Worm (Caenorhabditis elegans) whole organism, young adult: ENCODE measurements around the gene B0280.17.

Source experiments
- B0261.1 ChIP-seq: sonication (generic microtip); optimal IDR thresholded peaks from 2 replicates; lab custom pipeline; 2016; ENCODE audit warnings: mild to moderate bottlenecking, missing genetic modification characterization, moderate library complexity, missing compliant biosample characterization
- B0336.3 ChIP-seq: fragments of 200-800 bp; sonication (Bioruptor generic); IDR thresholded peaks from 2 replicates; pipeline ENCODE4 v1.3.6; 2022; ENCODE audit warnings: missing genetic modification characterization, missing compliant biosample characterization
- D2030.7 ChIP-seq: fragments of 200-800 bp; sonication (Bioruptor generic); IDR thresholded peaks from 2 replicates; pipeline ENCODE4 v1.3.6; 2022; ENCODE audit warnings: missing genetic modification reagents, missing genetic modification characterization, missing compliant biosample characterization
- F10E7.11 ChIP-seq: sonication (generic microtip); optimal IDR thresholded peaks from 2 replicates; lab custom pipeline; 2017; ENCODE audit warnings: mild to moderate bottlenecking, missing genetic modification characterization, moderate library complexity, missing compliant biosample characterization
- F22D6.2 ChIP-seq: sonication (generic microtip); optimal IDR thresholded peaks from 2 replicates; lab custom pipeline; 2016; ENCODE audit warnings: mild to moderate bottlenecking, missing genetic modification characterization, missing compliant biosample characterization
- F23B12.7 ChIP-seq: sonication (generic microtip); optimal IDR thresholded peaks from 2 replicates; lab custom pipeline; 2017; ENCODE audit warnings: missing genetic modification characterization, mild to moderate bottlenecking, missing compliant biosample characterization, antibody characterized with exemption, moderate library complexity; ENCODE audit not compliant: insufficient read depth
- F37B4.10 ChIP-seq: fragments of 200-800 bp; sonication (Bioruptor generic); IDR thresholded peaks from 2 replicates; pipeline ENCODE4 v1.3.6; 2022; ENCODE audit warnings: missing genetic modification characterization, missing compliant biosample characterization
- F49E8.2 ChIP-seq: sonication (generic microtip); optimal IDR thresholded peaks from 3 replicates; lab custom pipeline; 2017; ENCODE audit warnings: missing genetic modification characterization, mild to moderate bottlenecking, missing compliant biosample characterization, antibody characterized with exemption, moderate library complexity; ENCODE audit not compliant: insufficient read depth
- F52B5.7 ChIP-seq: sonication (generic microtip); optimal IDR thresholded peaks from 2 replicates; lab custom pipeline; 2016; ENCODE audit warnings: mild to moderate bottlenecking, missing genetic modification characterization, missing compliant biosample characterization
- Y53G8AR.9 ChIP-seq: fragments of 200-800 bp; sonication (Bioruptor generic); conservative IDR thresholded peaks from 2 replicates; pipeline ENCODE4 v1.3.6; 2022; ENCODE audit warnings: missing genetic modification reagents, missing genetic modification characterization, missing compliant biosample characterization
- Y67H2A.10 ChIP-seq: fragments of 200-800 bp; sonication (Bioruptor generic); conservative IDR thresholded peaks from 2 replicates; pipeline ENCODE4 v1.3.6; 2022; ENCODE audit warnings: missing genetic modification reagents, missing genetic modification characterization, missing compliant biosample characterization
- ama-1 ChIP-seq, 3 experiments: fragments of 150-350 bp in 1 of 3; sonication (generic microtip) in 2 of 3; optimal IDR thresholded peaks; 2 replicates each; lab custom pipeline; 2014 to 2018; ENCODE audit warnings: missing biosample characterization in 2 of 3, missing genetic modification characterization in 2 of 3, missing genetic modification reagents in 2 of 3
- atf-7 ChIP-seq: sonication (generic microtip); optimal IDR thresholded peaks from 2 replicates; lab custom pipeline; 2017; ENCODE audit warnings: mild to moderate bottlenecking, missing genetic modification characterization, missing compliant biosample characterization
- attf-6 ChIP-seq: fragments of 200-800 bp; sonication (Bioruptor generic); IDR thresholded peaks from 2 replicates; pipeline ENCODE4 v1.3.6; 2022; ENCODE audit warnings: missing genetic modification reagents, missing genetic modification characterization, missing compliant biosample characterization
- cebp-1 ChIP-seq, 2 experiments: fragments of 200-800 bp in 1 of 2; sonication (Bioruptor generic) in 1 of 2; sonication (generic microtip) in 1 of 2; IDR thresholded peaks in 1 of 2; optimal IDR thresholded peaks in 1 of 2; 2 replicates each; pipeline versions ENCODE4 v1.3.6 to Lab custom; 2017 to 2022; ENCODE audit warnings: missing compliant biosample characterization in 2 of 2, missing genetic modification characterization in 2 of 2, mild to moderate bottlenecking in 1 of 2, missing genetic modification reagents in 1 of 2, moderate library complexity in 1 of 2
- ceh-91 ChIP-seq: fragments of 200-800 bp; sonication (Bioruptor generic); IDR thresholded peaks from 2 replicates; pipeline ENCODE4 v1.3.6; 2022; ENCODE audit warnings: missing genetic modification reagents, missing genetic modification characterization, missing compliant biosample characterization
- chd-7 ChIP-seq: sonication (generic microtip); optimal IDR thresholded peaks from 2 replicates; lab custom pipeline; 2016; ENCODE audit warnings: mild to moderate bottlenecking, missing genetic modification characterization, moderate library complexity, missing compliant biosample characterization
- dox-1 ChIP-seq: fragments of 200-800 bp; sonication (Bioruptor generic); IDR thresholded peaks from 2 replicates; pipeline ENCODE4 v1.3.6; 2022; ENCODE audit warnings: missing genetic modification reagents, missing genetic modification characterization, missing compliant biosample characterization
- dpff-1 ChIP-seq: sonication (generic microtip); optimal IDR thresholded peaks from 2 replicates; lab custom pipeline; 2017; ENCODE audit warnings: mild to moderate bottlenecking, missing genetic modification characterization, missing compliant biosample characterization
- dpl-1 ChIP-seq: fragments of 150-350 bp; optimal IDR thresholded peaks from 2 replicates; lab custom pipeline; 2014; ENCODE audit warnings: missing biosample characterization, missing genetic modification reagents, missing genetic modification characterization
- egl-44 ChIP-seq: fragments of 200-800 bp; sonication (Bioruptor generic); IDR thresholded peaks from 2 replicates; pipeline ENCODE4 v1.3.6; 2022; ENCODE audit warnings: missing genetic modification reagents, missing genetic modification characterization, missing compliant biosample characterization
- ekl-4 ChIP-seq: fragments of 200-800 bp; sonication (Bioruptor generic); IDR thresholded peaks from 2 replicates; pipeline ENCODE4 v1.3.6; 2022; ENCODE audit warnings: missing genetic modification reagents, missing genetic modification characterization, missing compliant biosample characterization
- hmg-1.2 ChIP-seq: fragments of 200-800 bp; sonication (Bioruptor generic); IDR thresholded peaks from 2 replicates; pipeline ENCODE4 v1.3.6; 2022; ENCODE audit warnings: missing genetic modification reagents, missing genetic modification characterization, missing compliant biosample characterization
- hrde-1 ChIP-seq: sonication (generic microtip); optimal IDR thresholded peaks from 2 replicates; lab custom pipeline; 2016; ENCODE audit warnings: missing genetic modification characterization, mild to moderate bottlenecking, missing compliant biosample characterization, moderate library complexity, missing genotype, missing genetic modification reagents, borderline replicate concordance
- hsf-1 ChIP-seq: fragments of 200-800 bp; sonication (Bioruptor generic); IDR thresholded peaks from 2 replicates; pipeline ENCODE4 v1.3.6; 2022; ENCODE audit warnings: missing genetic modification reagents, missing genetic modification characterization, missing compliant biosample characterization
- let-607 ChIP-seq, 2 experiments: fragments of 200-800 bp in 1 of 2; sonication (Bioruptor generic) in 1 of 2; sonication (generic microtip) in 1 of 2; optimal IDR thresholded peaks; 2 replicates each; lab custom pipeline; 2016 to 2018; ENCODE audit warnings: mild to moderate bottlenecking in 2 of 2, missing compliant biosample characterization in 2 of 2, missing genetic modification characterization in 2 of 2, moderate library complexity in 2 of 2, missing genotype in 1 of 2
- lsl-1 ChIP-seq: fragments of 200-800 bp; sonication (Bioruptor generic); optimal IDR thresholded peaks from 2 replicates; lab custom pipeline; 2018; ENCODE audit warnings: mild to moderate bottlenecking, missing genetic modification characterization, moderate library complexity, missing compliant biosample characterization
- lsy-27 ChIP-seq: sonication (generic microtip); optimal IDR thresholded peaks from 2 replicates; lab custom pipeline; 2017; ENCODE audit warnings: missing genetic modification characterization, mild to moderate bottlenecking, missing compliant biosample characterization, antibody characterized with exemption, missing genotype, borderline replicate concordance; ENCODE audit not compliant: insufficient read depth
- madf-10 ChIP-seq: sonication (generic microtip); optimal IDR thresholded peaks from 2 replicates; lab custom pipeline; 2016; ENCODE audit warnings: mild to moderate bottlenecking, missing genetic modification characterization, missing compliant biosample characterization
- madf-3 ChIP-seq: fragments of 200-800 bp; sonication (Bioruptor generic); IDR thresholded peaks from 2 replicates; pipeline ENCODE4 v1.3.6; 2022; ENCODE audit warnings: missing genetic modification reagents, missing genetic modification characterization, missing compliant biosample characterization
- madf-6 ChIP-seq: fragments of 200-800 bp; sonication (Bioruptor generic); IDR thresholded peaks from 2 replicates; pipeline ENCODE4 v1.3.6; 2022; ENCODE audit warnings: missing genetic modification reagents, missing genetic modification characterization, missing compliant biosample characterization
- mcd-1 ChIP-seq: fragments of 200-800 bp; sonication (Bioruptor generic); IDR thresholded peaks from 2 replicates; pipeline ENCODE4 v1.3.6; 2022; ENCODE audit warnings: missing genetic modification reagents, missing genetic modification characterization, missing compliant biosample characterization
- mxl-1 ChIP-seq: sonication (generic microtip); optimal IDR thresholded peaks from 2 replicates; lab custom pipeline; 2016; ENCODE audit warnings: missing genetic modification characterization, missing compliant biosample characterization
- nhr-90 ChIP-seq: sonication (generic microtip); optimal IDR thresholded peaks from 2 replicates; lab custom pipeline; 2016; ENCODE audit warnings: missing genotype, mild to moderate bottlenecking, missing genetic modification characterization, missing compliant biosample characterization
- pbrm-1 ChIP-seq: fragments of 200-800 bp; sonication (Bioruptor generic); IDR thresholded peaks from 2 replicates; pipeline ENCODE4 v1.3.6; 2022; ENCODE audit warnings: missing genetic modification reagents, missing genetic modification characterization, missing compliant biosample characterization
- pha-4 ChIP-seq: fragments of 150-350 bp; sonication (generic microtip); optimal IDR thresholded peaks from 2 replicates; lab custom pipeline; 2014; ENCODE audit warnings: missing biosample characterization, missing genetic modification reagents, missing genetic modification characterization
- rec-8 ChIP-seq, 2 experiments: sonication (generic microtip); optimal IDR thresholded peaks; 2 replicates each; lab custom pipeline; 2016; ENCODE audit warnings: mild to moderate bottlenecking in 2 of 2, missing genetic modification characterization in 2 of 2, missing genetic modification reagents in 2 of 2, missing genotype in 2 of 2, missing biosample characterization in 1 of 2, missing compliant biosample characterization in 1 of 2, moderate library complexity in 1 of 2
- repo-1 ChIP-seq: sonication (generic microtip); optimal IDR thresholded peaks from 2 replicates; lab custom pipeline; 2017; ENCODE audit warnings: mild to moderate bottlenecking, missing genetic modification characterization, missing compliant biosample characterization
- tbp1 ChIP-seq: fragments of 200-800 bp; sonication (Bioruptor generic); optimal IDR thresholded peaks from 2 replicates; lab custom pipeline; 2018; ENCODE audit warnings: mild to moderate bottlenecking, missing genetic modification characterization, missing compliant biosample characterization
- unc-62 ChIP-seq: fragments of 150-350 bp; optimal IDR thresholded peaks from 2 replicates; lab custom pipeline; 2014; ENCODE audit warnings: missing biosample characterization, missing genetic modification reagents, missing genetic modification characterization
- zfh-2 ChIP-seq: fragments of 200-800 bp; sonication (Bioruptor generic); conservative IDR thresholded peaks from 2 replicates; pipeline ENCODE4 v1.3.6; 2022; ENCODE audit warnings: missing genetic modification reagents, missing genetic modification characterization, missing compliant biosample characterization
- ztf-22 ChIP-seq: fragments of 200-800 bp; sonication (Bioruptor generic); optimal IDR thresholded peaks from 2 replicates; lab custom pipeline; 2018; ENCODE audit warnings: mild to moderate bottlenecking, missing genetic modification characterization, moderate library complexity, missing compliant biosample characterization
- ztf-28 ChIP-seq: fragments of 200-800 bp; sonication (Bioruptor generic); IDR thresholded peaks from 2 replicates; pipeline ENCODE4 v1.3.6; 2022; ENCODE audit warnings: missing genetic modification reagents, missing genetic modification characterization, missing compliant biosample characterization
- ztf-3 ChIP-seq: fragments of 200-800 bp; sonication (Bioruptor generic); optimal IDR thresholded peaks from 2 replicates; lab custom pipeline; 2018; ENCODE audit warnings: mild to moderate bottlenecking, missing genetic modification characterization, missing compliant biosample characterization

The B0280.17 gene

ce11 chrIII:7142172-7142601, 6.3 kb upstream of the B0280.17 start (continued):
- TF ChIP-seq F23B12.7 (no peak), dpl-1 (GFP tag; lab: Kevin White, UChicago) (no peak), hrde-1 (peak; percentile 41), dox-1 (GFP tag; lab: Robert Waterston, UW) (peak; percentile 78), ceh-91 (GFP tag; lab: Robert Waterston, UW) (peak; percentile 51; the same call in 1 of the 2 replicates), lsl-1 (GFP tag; lab: Kevin White, UChicago) (peak; percentile 71), F10E7.11 (tag; lab: Kevin White, UChicago) (no peak), madf-3 (GFP tag; lab: Robert Waterston, UW) (peak; percentile 77; the same call in 1 of the 2 replicates), mcd-1 (GFP tag; lab: Robert Waterston, UW) (peak; percentile 51), hsf-1 (GFP tag; lab: Robert Waterston, UW) (peak; percentile 56), let-607 (tag; optimal IDR thresholded peaks at IDR 0.05; lab: Kevin White, UChicago) (no peak)

DNA sequence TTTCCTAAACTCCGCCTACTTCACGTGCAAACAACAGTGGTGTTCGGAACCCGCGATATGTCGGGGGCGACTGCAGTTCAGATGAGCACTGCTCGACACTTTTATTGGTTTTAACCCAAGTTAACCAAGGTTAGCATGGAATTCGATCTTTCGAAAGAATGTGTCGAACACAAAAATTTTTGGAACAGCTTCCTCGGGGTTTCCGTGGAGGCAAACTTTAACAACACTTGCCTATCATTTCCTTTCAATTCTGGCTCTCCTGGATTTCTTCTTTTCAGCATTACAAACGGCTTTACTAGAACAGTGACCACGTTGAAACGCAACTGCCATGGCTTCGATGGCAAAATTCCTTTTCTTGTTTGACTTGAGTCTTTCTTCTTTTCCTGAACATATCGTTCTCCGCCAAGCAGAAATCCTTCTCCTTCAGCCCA, 5.4 kb upstream of the B0280.17 start:
- TF ChIP-seq zfh-2 (no peak; the same call in 1 of the 2 replicates), dox-1 (GFP tag; lab: Robert Waterston, UW) (peak; percentile 90), Y67H2A.10 (GFP tag; lab: Robert Waterston, UW) (no peak), ama-1 (optimal IDR thresholded peaks at IDR 0.05; lab: Kevin White, UChicago) (peak; percentile 82), ama-1 (GFP tag; optimal IDR thresholded peaks at IDR 0.05; lab: Kevin White, UChicago) (no peak), B0336.3 (GFP tag; lab: Robert Waterston, UW) (peak; percentile 88), ztf-3 (GFP tag; lab: Kevin White, UChicago) (no peak), repo-1 (peak; percentile 89), F23B12.7 (peak; percentile 75), rec-8 (tag; optimal IDR thresholded peaks at IDR 0.05; lab: Kevin White, UChicago) (no peak), F22D6.2 (peak; percentile 28), dpff-1 (tag; lab: Kevin White, UChicago) (peak; percentile 90), F52B5.7 (peak; percentile 35), dpl-1 (GFP tag; lab: Kevin White, UChicago) (no peak), atf-7 (tag; lab: Kevin White, UChicago) (peak; percentile 63), pha-4 (tag; lab: Kevin White, UChicago) (no peak), unc-62 (GFP tag; lab: Kevin White, UChicago) (no peak), pbrm-1 (GFP tag; lab: Robert Waterston, UW) (peak; percentile 98), hmg-1.2 (peak; percentile 93), attf-6 (GFP tag; lab: Robert Waterston, UW) (peak; percentile 97), ztf-28 (GFP tag; lab: Robert Waterston, UW) (no peak), F37B4.10 (GFP tag; lab: Robert Waterston, UW) (no peak), chd-7 (tag; lab: Kevin White, UChicago) (peak; percentile 40), lsy-27 (tag; lab: Kevin White, UChicago) (peak; percentile 21), madf-3 (GFP tag; lab: Robert Waterston, UW) (no peak), F49E8.2 (tag; lab: Kevin White, UChicago) (peak; percentile 85), tbp1 (GFP tag; lab: Kevin White, UChicago) (peak; percentile 82), nhr-90 (tag; lab: Kevin White, UChicago) (no peak), let-607 (tag; optimal IDR thresholded peaks at IDR 0.05; lab: Kevin White, UChicago) (peak in 1 of 2 experiments; percentile 30), ztf-22 (GFP tag; lab: Kevin White, UChicago) (no peak), D2030.7 (GFP tag; lab: Robert Waterston, UW) (peak; percentile 97), egl-44 (GFP tag; lab: Robert Waterston, UW) (0 out of 2 replicates have a peak, but pooled peaks have one; percentile 18), cebp-1 (GFP tag; IDR thresholded peaks at IDR 0.05; lab: Robert Waterston, UW) (no peak), cebp-1 (tag; optimal IDR thresholded peaks at IDR 0.05; lab: Kevin White, UChicago) (peak; percentile 64), ekl-4 (GFP tag; lab: Robert Waterston, UW) (peak; percentile 92), mxl-1 (tag; lab: Kevin White, UChicago) (peak; percentile 6), madf-10 (tag; lab: Kevin White, UChicago) (peak; percentile 67), B0261.1 (tag; lab: Kevin White, UChicago) (peak; percentile 3), madf-6 (peak; percentile 88), Y53G8AR.9 (GFP tag; lab: Robert Waterston, UW) (peak; percentile 73), mcd-1 (GFP tag; lab: Robert Waterston, UW) (peak; percentile 65)
